Worm (Caenorhabditis elegans): ENCODE results near the gene F59B2.15.

ce11 chrIII:9002545-9002944, at the start of gene F59B2.15, which contains the start of gene zif-1:
- TF ChIP-seq flt-1 (GFP tag; IDR thresholded peaks at IDR 0.05) (no peak), ref-1 (GFP tag; conservative IDR thresholded peaks at IDR 0.05) (no peak), klf-2 (GFP tag; conservative IDR thresholded peaks at IDR 0.05) (no peak), T22C8.4 (GFP tag; IDR thresholded peaks at IDR 0.05) (no peak), ztf-29 (GFP tag; IDR thresholded peaks at IDR 0.05) (no peak), cog-1 (tag; optimal IDR thresholded peaks at IDR 0.05) (no peak), med-1 (GFP tag; optimal IDR thresholded peaks at IDR 0.05; ENCODE audit: insufficient read depth) (no peak), ztf-23 (GFP tag; IDR thresholded peaks at IDR 0.05) (no peak)
